Fruit fly (Drosophila melanogaster) whole organism, wandering third instar larva: ENCODE measurements around the gene CG3106.

ENCODE experiments used
- CG32264 ChIP-seq: fragments of 200-800 bp; sonication (Bioruptor generic); optimal IDR thresholded peaks from 2 replicates; lab custom pipeline; 2016; ENCODE audit warnings: missing biosample characterization, missing genetic modification characterization
- CrebA ChIP-seq: fragments of 200-800 bp; sonication (Bioruptor generic); optimal IDR thresholded peaks from 2 replicates; lab custom pipeline; 2016; ENCODE audit warnings: missing biosample characterization, mild to moderate bottlenecking, missing genetic modification characterization, borderline replicate concordance
- Dfd ChIP-seq: fragments of >200 bp; optimal IDR thresholded peaks from 2 replicates; lab custom pipeline; 2017; ENCODE audit warnings: missing biosample characterization, missing genetic modification characterization
- Dif ChIP-seq: fragments of 200-275, 200-300 bp; sonication (Bioruptor generic); optimal IDR thresholded peaks from 2 replicates; lab custom pipeline; 2018; ENCODE audit warnings: missing biosample characterization, missing genetic modification characterization; ENCODE audit not compliant: partially characterized antibody
- GATAd ChIP-seq: sonication (Bioruptor generic); optimal IDR thresholded peaks from 2 replicates; lab custom pipeline; 2016; ENCODE audit warnings: missing biosample characterization, missing genetic modification characterization
- HLH106 ChIP-seq: fragments of 200-800 bp; optimal IDR thresholded peaks from 3 replicates; lab custom pipeline; 2019; ENCODE audit warnings: missing biosample characterization, mild to moderate bottlenecking, missing genetic modification characterization, moderate library complexity
- Hr83 ChIP-seq: fragments of 200-300 bp; sonication (Bioruptor generic); optimal IDR thresholded peaks from 2 replicates; lab custom pipeline; 2016; ENCODE audit warnings: missing biosample characterization, mild to moderate bottlenecking, missing genetic modification characterization, moderate library complexity; ENCODE audit not compliant: poor library complexity, severe bottlenecking
- Jra ChIP-seq: sonication (Bioruptor generic); optimal IDR thresholded peaks from 2 replicates; lab custom pipeline; 2016; ENCODE audit warnings: missing biosample characterization, missing genetic modification characterization
- Mio ChIP-seq: sonication (Bioruptor generic); optimal IDR thresholded peaks from 2 replicates; lab custom pipeline; 2016; ENCODE audit warnings: missing biosample characterization, missing genetic modification characterization
- Myc ChIP-seq: fragments of >200 bp; optimal IDR thresholded peaks from 2 replicates; lab custom pipeline; 2017
- N ChIP-seq: fragments of >200 bp; optimal IDR thresholded peaks from 2 replicates; lab custom pipeline; 2018; ENCODE audit warnings: missing biosample characterization, missing external identifiers, missing genetic modification characterization
- OdsH ChIP-seq: fragments of 200-800 bp; sonication (Bioruptor generic); optimal IDR thresholded peaks from 2 replicates; lab custom pipeline; 2016; ENCODE audit warnings: missing biosample characterization, mild to moderate bottlenecking, missing genetic modification characterization
- Rel ChIP-seq, 2 experiments: fragments of 200-800 bp; sonication (Bioruptor generic) in 1 of 2; optimal IDR thresholded peaks; 2 replicates in 1 of 2; 3 replicates in 1 of 2; lab custom pipeline; 2016 to 2019; ENCODE audit warnings: mild to moderate bottlenecking in 2 of 2, missing biosample characterization in 2 of 2, missing genetic modification characterization in 2 of 2, moderate library complexity in 1 of 2
- Sp1 ChIP-seq: fragments of 200-800 bp; sonication (Bioruptor generic); optimal IDR thresholded peaks from 3 replicates; lab custom pipeline; 2019; ENCODE audit warnings: missing biosample characterization, mild to moderate bottlenecking, missing genetic modification characterization, moderate library complexity
- Vsx2 ChIP-seq: fragments of 200-300, 225-300 bp; sonication (Bioruptor generic); optimal IDR thresholded peaks from 2 replicates; lab custom pipeline; 2018; ENCODE audit warnings: missing biosample characterization, missing genetic modification characterization; ENCODE audit not compliant: partially characterized antibody
- br ChIP-seq: fragments of 200-800 bp; sonication (Bioruptor generic); optimal IDR thresholded peaks from 2 replicates; lab custom pipeline; 2016; ENCODE audit warnings: missing biosample characterization, missing genetic modification characterization
- brk ChIP-seq: fragments of 200-800 bp; sonication (Bioruptor generic); optimal IDR thresholded peaks from 2 replicates; lab custom pipeline; 2016; ENCODE audit warnings: missing biosample characterization, mild to moderate bottlenecking, missing genetic modification characterization
- dl ChIP-seq, 2 experiments: fragments of 175-275, 200-275 bp in 1 of 2; fragments of 200-275 bp in 1 of 2; sonication (Bioruptor generic); optimal IDR thresholded peaks; lab custom pipeline; 2018; ENCODE audit warnings: mild to moderate bottlenecking in 2 of 2, missing biosample characterization in 2 of 2, missing genetic modification characterization in 2 of 2, moderate library complexity in 2 of 2; ENCODE audit not compliant: partially characterized antibody in 2 of 2, insufficient read depth in 1 of 2
- ey ChIP-seq: fragments of 200-800 bp; sonication (Bioruptor generic); optimal IDR thresholded peaks from 2 replicates; lab custom pipeline; 2016; ENCODE audit warnings: missing biosample characterization, missing genetic modification characterization
- foxo ChIP-seq, 2 experiments: fragments of 200-800 bp; sonication (Bioruptor generic); optimal IDR thresholded peaks; 2 replicates in 1 of 2; 3 replicates in 1 of 2; lab custom pipeline; 2016 to 2017; ENCODE audit warnings: missing biosample characterization in 2 of 2, missing genetic modification characterization in 2 of 2
- fru ChIP-seq: fragments of 200-800 bp; sonication (Bioruptor generic); optimal IDR thresholded peaks from 3 replicates; lab custom pipeline; 2016; ENCODE audit warnings: missing biosample characterization, mild to moderate bottlenecking, missing genetic modification characterization
- h ChIP-seq: fragments of 200-800 bp; sonication (Bioruptor generic); optimal IDR thresholded peaks from 3 replicates; lab custom pipeline; 2016; ENCODE audit warnings: missing biosample characterization, mild to moderate bottlenecking, missing genetic modification characterization
- jim ChIP-seq: fragments of 175-275, 200-325 bp; sonication (Bioruptor generic); optimal IDR thresholded peaks from 2 replicates; lab custom pipeline; 2016; ENCODE audit warnings: missing biosample characterization, mild to moderate bottlenecking, missing genetic modification characterization
- lola ChIP-seq: fragments of >200 bp; optimal IDR thresholded peaks from 2 replicates; lab custom pipeline; 2017; ENCODE audit warnings: missing biosample characterization, missing genetic modification characterization
- pan ChIP-seq: fragments of >200 bp; optimal IDR thresholded peaks from 2 replicates; lab custom pipeline; 2017
- psq ChIP-seq: fragments of 200-800 bp; sonication (Bioruptor generic); optimal IDR thresholded peaks from 3 replicates; lab custom pipeline; 2017; ENCODE audit warnings: missing biosample characterization, mild to moderate bottlenecking, missing genetic modification characterization, moderate library complexity
- rgr ChIP-seq: fragments of 200-800 bp; sonication (Bioruptor generic); optimal IDR thresholded peaks from 3 replicates; lab custom pipeline; 2016; ENCODE audit warnings: missing biosample characterization, mild to moderate bottlenecking, missing genetic modification characterization
- sage ChIP-seq: fragments of 200-800 bp; sonication (Bioruptor generic); optimal IDR thresholded peaks from 2 replicates; lab custom pipeline; 2016; ENCODE audit warnings: missing biosample characterization, mild to moderate bottlenecking, missing genetic modification characterization
- tai ChIP-seq: sonication (Bioruptor generic); optimal IDR thresholded peaks from 2 replicates; lab custom pipeline; 2016; ENCODE audit warnings: missing biosample characterization, missing genetic modification characterization
- usp ChIP-seq: fragments of >200 bp; optimal IDR thresholded peaks from 2 replicates; lab custom pipeline; 2017; ENCODE audit warnings: missing biosample characterization, missing genetic modification characterization
- woc ChIP-seq: sonication (Bioruptor generic); optimal IDR thresholded peaks from 2 replicates; lab custom pipeline; 2016; ENCODE audit warnings: missing biosample characterization, mild to moderate bottlenecking, missing genetic modification characterization

The CG3106 gene

DNA sequence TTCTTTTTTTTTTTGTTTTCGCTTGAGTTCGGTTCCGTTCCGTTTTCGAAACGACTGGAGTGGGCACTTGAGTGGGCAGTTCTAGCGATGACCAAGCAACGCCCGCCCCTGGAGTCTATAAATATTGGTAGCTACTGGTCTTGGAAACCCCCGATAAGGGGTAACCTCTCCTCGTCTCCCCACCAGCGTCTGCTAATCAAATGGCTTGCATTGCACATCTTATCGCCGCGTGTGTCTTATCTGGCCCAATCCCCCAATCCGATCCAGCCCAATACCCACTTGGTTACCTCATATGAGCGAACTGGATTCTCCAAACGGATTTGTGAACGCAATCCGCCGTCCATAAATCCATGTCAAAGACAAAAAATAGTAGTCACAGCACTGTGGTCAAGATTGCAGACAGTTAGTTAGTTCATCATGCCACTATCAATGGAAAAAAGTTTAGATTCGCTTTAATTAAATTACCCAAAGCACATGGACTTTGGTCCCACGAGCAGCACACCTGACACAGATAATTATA, at the start of gene CG3106:
Gene CG3106, minus strand, starts transcription at position 107 of the 520 bp plus-strand sequence.
- no peak for TF ChIP-seq Rel (GFP tag; optimal IDR thresholded peaks at IDR 0.05; lab: Kevin White, UChicago)
- peak; percentile 96 for TF ChIP-seq Rel (tag; optimal IDR thresholded peaks at IDR 0.05; lab: Kevin White, UChicago)
- no peak for TF ChIP-seq Myc (lab: Kevin White, UChicago)
- TF ChIP-seq h (GFP tag; lab: Kevin White, UChicago) = peak; percentile 33
- TF ChIP-seq, all 38 proteins: peak for 2

DNA sequence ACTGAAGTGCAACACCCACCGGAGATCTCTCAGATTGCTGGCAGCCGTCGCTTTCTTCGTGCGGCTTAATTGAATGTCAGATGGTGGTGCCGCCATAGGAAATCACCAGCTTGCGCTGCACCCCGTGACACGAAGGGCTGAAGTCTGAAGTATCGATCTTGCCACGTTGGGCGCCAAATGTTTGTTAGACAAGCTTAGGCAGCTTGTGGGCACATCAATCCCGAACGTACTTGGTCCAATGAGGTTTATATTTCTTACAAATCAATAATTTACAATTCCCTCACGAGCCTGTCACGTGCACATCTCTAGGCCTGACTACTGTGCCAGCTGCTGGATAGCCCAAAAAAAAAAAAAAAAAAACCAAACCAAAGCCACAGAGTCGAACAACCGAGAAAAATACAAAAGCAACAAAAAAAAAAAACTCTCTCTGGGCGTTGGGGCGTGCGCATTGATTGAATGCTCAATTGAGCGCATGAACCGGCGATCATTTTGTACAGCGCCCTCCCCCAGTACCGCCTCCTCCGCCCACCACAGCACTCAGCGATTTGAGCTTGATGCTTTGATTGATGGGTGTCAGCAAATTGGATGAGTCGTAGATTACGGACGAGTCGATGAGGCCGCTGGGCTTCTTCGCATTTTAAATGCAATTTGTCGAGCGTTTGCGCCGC, 45.3 kb upstream of the CG3106 start:
- TF ChIP-seq CrebA (GFP tag; lab: Kevin White, UChicago) (no peak), woc (GFP tag; lab: Kevin White, UChicago) (no peak), foxo (GFP tag; optimal IDR thresholded peaks at IDR 0.05; lab: Kevin White, UChicago) (no peak), lola (GFP tag; lab: Kevin White, UChicago) (no peak), jim (no peak), Dif (no peak), GATAd (no peak), HLH106 (tag; lab: Kevin White, UChicago) (no peak), rgr (no peak), tai (GFP tag; lab: Kevin White, UChicago) (no peak), Jra (GFP tag; lab: Kevin White, UChicago) (no peak), sage (no peak), Mio (GFP tag; lab: Kevin White, UChicago) (no peak), ey (GFP tag; lab: Kevin White, UChicago) (no peak), pan (lab: Kevin White, UChicago) (no peak), OdsH (GFP tag; lab: Kevin White, UChicago) (no peak), fru (GFP tag; lab: Kevin White, UChicago) (no peak), h (GFP tag; lab: Kevin White, UChicago) (no peak), psq (GFP tag; lab: Kevin White, UChicago) (no peak)

DNA sequence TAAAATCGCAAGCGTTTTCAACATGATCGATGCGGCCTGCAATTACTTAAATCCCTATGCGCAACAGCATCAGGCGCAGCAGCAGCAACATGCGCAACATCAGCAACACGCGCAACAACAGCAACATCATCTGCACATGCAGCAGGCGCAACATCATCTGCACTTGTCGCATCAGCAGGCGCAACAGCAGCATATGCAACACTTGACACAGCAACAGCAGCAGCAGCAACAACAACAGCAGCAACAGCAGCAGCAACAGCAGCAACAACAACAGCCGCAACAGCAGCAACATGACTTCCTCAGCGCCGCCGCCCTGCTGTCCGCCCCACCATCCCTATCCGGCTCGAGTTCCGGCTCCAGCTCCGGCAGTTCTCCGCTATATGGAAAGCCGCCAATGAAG, 31.9 kb upstream of the CG3106 start:
- TF ChIP-seq Dfd (GFP tag; lab: Kevin White, UChicago) (peak; percentile 92), br (no peak), rgr (no peak), Sp1 (GFP tag; lab: Kevin White, UChicago) (no peak), usp (GFP tag; lab: Kevin White, UChicago) (no peak), GATAd (no peak)

DNA sequence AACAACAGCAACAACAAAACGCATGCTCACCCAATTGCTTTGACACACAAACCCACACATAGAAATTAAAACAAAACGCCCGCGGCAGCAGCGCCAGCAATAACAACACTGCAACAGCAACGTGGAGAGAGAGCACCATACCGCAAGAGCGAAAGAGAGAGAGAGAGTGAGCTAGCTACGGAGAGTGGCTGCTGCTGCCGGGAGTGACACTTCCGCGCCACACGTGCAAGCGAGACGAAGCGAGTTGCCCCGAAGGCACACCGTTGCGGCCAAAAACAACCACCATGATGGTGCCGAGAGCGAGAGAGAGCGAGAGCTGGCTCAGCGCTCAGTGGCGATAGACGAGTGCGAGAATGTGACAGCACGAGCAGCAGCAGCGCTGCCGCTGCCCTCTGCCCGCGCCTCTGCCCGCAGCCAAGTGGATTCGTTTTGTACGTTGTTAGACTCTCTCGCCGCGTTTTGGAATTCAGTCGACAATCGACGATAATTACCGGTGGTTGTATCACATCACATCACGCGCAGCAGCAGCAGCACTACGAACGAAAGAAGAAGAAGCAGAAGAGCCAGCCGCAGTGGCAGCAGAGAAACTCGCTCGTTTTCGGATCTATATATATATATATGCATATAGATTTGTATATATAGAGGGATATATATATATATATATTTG, 31.1 kb upstream of the CG3106 start, which contains the start of gene btd:
Gene btd, plus strand, starts transcription at position 467 of the 667 bp plus-strand sequence.
- TF ChIP-seq brk = no peak
- peak; percentile 51 for TF ChIP-seq Vsx2 (GFP tag; lab: Kevin White, UChicago)
- TF ChIP-seq h (GFP tag; lab: Kevin White, UChicago) = no peak
- peak; percentile 15 for TF ChIP-seq Hr83 (GFP tag; lab: Kevin White, UChicago)
- peak; percentile 40 to 55 for TF ChIP-seq dl (GFP tag; optimal IDR thresholded peaks at IDR 0.05; lab: Kevin White, UChicago; ENCODE audit: insufficient read depth in 1 of 2, partially characterized antibody in 2 of 2)
- no peak for TF ChIP-seq Mio (GFP tag; lab: Kevin White, UChicago)
- TF ChIP-seq jim = peak; percentile 91
- TF ChIP-seq tai (GFP tag; lab: Kevin White, UChicago) = no peak
- TF ChIP-seq Jra (GFP tag; lab: Kevin White, UChicago) = no peak
- TF ChIP-seq N (GFP tag; lab: Kevin White, UChicago) = no peak
- peak; percentile 16 for TF ChIP-seq Sp1 (GFP tag; lab: Kevin White, UChicago)
- no peak for TF ChIP-seq Dfd (GFP tag; lab: Kevin White, UChicago)
- no peak for TF ChIP-seq pan (lab: Kevin White, UChicago)
- TF ChIP-seq woc (GFP tag; lab: Kevin White, UChicago) = no peak
- no peak for TF ChIP-seq GATAd
- TF ChIP-seq Dif = peak; percentile 47
- TF ChIP-seq CG32264 (GFP tag; lab: Kevin White, UChicago) = no peak
